Worm (Caenorhabditis elegans): Measurements from ENCODE around the gene B0218.7.
A peak's percentile ranks its signal among the peaks of the same experiment; 100 is the strongest.

DNA sequence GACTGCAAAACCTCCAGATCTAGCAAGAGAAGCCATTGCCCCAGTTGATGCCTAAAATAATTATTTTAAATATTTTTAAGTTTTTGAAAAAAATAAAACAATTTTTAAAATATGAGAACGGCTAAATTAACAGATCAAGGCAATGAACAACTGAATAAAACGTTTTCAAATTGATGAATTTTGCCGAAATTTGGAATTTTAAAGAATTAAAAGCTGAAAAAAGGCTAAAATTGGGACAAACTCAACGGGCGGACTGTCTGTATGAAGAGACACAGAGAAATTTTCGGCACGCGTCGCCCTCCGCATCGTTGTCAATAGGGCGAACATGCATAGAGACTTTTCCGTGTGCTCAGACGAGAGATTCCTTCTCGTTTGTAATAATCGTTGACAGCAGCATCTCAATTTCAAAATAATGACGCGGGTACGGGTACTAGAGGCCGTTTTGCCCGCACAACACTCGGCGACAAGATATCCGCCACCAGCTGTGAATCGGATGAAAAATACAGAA is 29.8 kb downstream of the B0218.7 start, which contains the start of the genes isp-1 and islo-1:
- TF ChIP-seq lsy-2 (tag; optimal IDR thresholded peaks at IDR 0.05) = peak in 1 of 2 experiments; percentile 69
- no peak for TF ChIP-seq alr-1 (tag; optimal IDR thresholded peaks at IDR 0.05)
- no peak for TF ChIP-seq ZK546.5 (tag; optimal IDR thresholded peaks at IDR 0.05)
- TF ChIP-seq aly-2 (tag; optimal IDR thresholded peaks at IDR 0.05) = no peak
- peak; percentile 45 for TF ChIP-seq fos-1 (tag; optimal IDR thresholded peaks at IDR 0.05)
- TF ChIP-seq unc-55 (GFP tag; optimal IDR thresholded peaks at IDR 0.05) = peak; percentile 76
- TF ChIP-seq ceh-16 (tag; optimal IDR thresholded peaks at IDR 0.05) = no peak
- no peak for TF ChIP-seq nhr-21 (tag; optimal IDR thresholded peaks at IDR 0.05)
- TF ChIP-seq nhr-77 (tag; optimal IDR thresholded peaks at IDR 0.05) = no peak
- TF ChIP-seq nhr-10 (tag; optimal IDR thresholded peaks at IDR 0.05) = no peak
- TF ChIP-seq F13H6.1 (tag; optimal IDR thresholded peaks at IDR 0.05) = peak; percentile 43
- no peak for TF ChIP-seq elt-1 (tag; optimal IDR thresholded peaks at IDR 0.05)
